Worm (Caenorhabditis elegans): ENCODE results near the gene algn-2.

Gene algn-2

ce11 chrII:5333729-5334255 lies 41.3 kb upstream of the algn-2 start (continued):
- TF ChIP-seq sptf-1 (tag; optimal IDR thresholded peaks at IDR 0.05) (no peak), F16B12.6 (tag; optimal IDR thresholded peaks at IDR 0.05) (no peak), lin-39 (tag; optimal IDR thresholded peaks at IDR 0.05) (no peak), nhr-47 (tag; optimal IDR thresholded peaks at IDR 0.05) (no peak), mab-9 (GFP tag; IDR thresholded peaks at IDR 0.05) (no peak), nhr-71 (tag; optimal IDR thresholded peaks at IDR 0.05) (no peak), mdl-1 (tag; optimal IDR thresholded peaks at IDR 0.05) (no peak), zag-1 (tag; optimal IDR thresholded peaks at IDR 0.05) (no peak), ceh-8 (GFP tag; optimal IDR thresholded peaks at IDR 0.05) (no peak), nhr-237 (tag; optimal IDR thresholded peaks at IDR 0.05) (no peak), grh-1 (GFP tag; IDR thresholded peaks at IDR 0.05) (no peak), xbp-1 (tag; optimal IDR thresholded peaks at IDR 0.05) (no peak), aha-1 (tag; optimal IDR thresholded peaks at IDR 0.05) (no peak), nhr-84 (tag; optimal IDR thresholded peaks at IDR 0.05) (no peak), sox-4 (tag; optimal IDR thresholded peaks at IDR 0.05) (no peak)

ce11 chrII:5334628-5335027 lies 40.4 kb upstream of the algn-2 start:
- TF ChIP-seq elt-2 (tag; optimal IDR thresholded peaks at IDR 0.05), result no peak
- peak; percentile 48 for TF ChIP-seq ztf-4 (tag; optimal IDR thresholded peaks at IDR 0.05)
- no peak for TF ChIP-seq vab-15 (tag; optimal IDR thresholded peaks at IDR 0.05)
- peak; percentile 66 for TF ChIP-seq sox-4 (tag; optimal IDR thresholded peaks at IDR 0.05)
- TF ChIP-seq lsy-2 (tag; optimal IDR thresholded peaks at IDR 0.05), result peak in 1 of 2 experiments; percentile 13
- TF ChIP-seq nhr-71 (tag; optimal IDR thresholded peaks at IDR 0.05), result peak; percentile 68
- peak; percentile 55 for TF ChIP-seq egl-13 (tag; optimal IDR thresholded peaks at IDR 0.05)
- TF ChIP-seq snu-23 (GFP tag; optimal IDR thresholded peaks at IDR 0.05), result no peak
- peak; percentile 11 for TF ChIP-seq nhr-11 (tag; optimal IDR thresholded peaks at IDR 0.05)
- TF ChIP-seq nhr-47 (tag; optimal IDR thresholded peaks at IDR 0.05), result peak; percentile 58
- TF ChIP-seq lin-14 (GFP tag; optimal IDR thresholded peaks at IDR 0.05), result peak; percentile 38
- peak; percentile 67 for TF ChIP-seq dsc-1 (tag; optimal IDR thresholded peaks at IDR 0.05)
- no peak for TF ChIP-seq nhr-76 (tag; optimal IDR thresholded peaks at IDR 0.05)
- peak; percentile 92 for TF ChIP-seq fkh-8 (tag; optimal IDR thresholded peaks at IDR 0.05)
- no peak for TF ChIP-seq hlh-4 (tag; optimal IDR thresholded peaks at IDR 0.05)

ce11 chrII:5335370-5336034 lies 39.6 kb upstream of the algn-2 start:
- TF ChIP-seq vab-15 (tag; optimal IDR thresholded peaks at IDR 0.05) (no peak), nhr-84 (tag; optimal IDR thresholded peaks at IDR 0.05) (no peak), snpc-4 (tag; optimal IDR thresholded peaks at IDR 0.05) (no peak), ces-1 (GFP tag; optimal IDR thresholded peaks at IDR 0.05) (no peak), unc-30 (tag; optimal IDR thresholded peaks at IDR 0.05) (no peak), dsc-1 (tag; optimal IDR thresholded peaks at IDR 0.05) (peak; percentile 95), aly-2 (tag; optimal IDR thresholded peaks at IDR 0.05) (peak; percentile 34), pax-3 (tag; optimal IDR thresholded peaks at IDR 0.05) (peak; percentile 65), elt-2 (tag; optimal IDR thresholded peaks at IDR 0.05) (no peak), pqm-1 (tag; optimal IDR thresholded peaks at IDR 0.05) (no peak), ceh-88 (GFP tag; IDR thresholded peaks at IDR 0.05) (0 out of 2 replicates have a peak, but pooled peaks have one; percentile 13), C34B4.2 (tag; optimal IDR thresholded peaks at IDR 0.05) (no peak), sptf-1 (tag; optimal IDR thresholded peaks at IDR 0.05) (no peak), lin-13 (GFP tag; optimal IDR thresholded peaks at IDR 0.05) (no peak), lin-35 (GFP tag; optimal IDR thresholded peaks at IDR 0.05) (no peak), ets-5 (GFP tag; IDR thresholded peaks at IDR 0.05) (no peak), tlp-1 (tag; optimal IDR thresholded peaks at IDR 0.05) (no peak), unc-98 (GFP tag; IDR thresholded peaks at IDR 0.05) (no peak), skn-1 (tag; optimal IDR thresholded peaks at IDR 0.05) (no peak), hpl-2 (GFP tag; optimal IDR thresholded peaks at IDR 0.05) (no peak), efl-1 (optimal IDR thresholded peaks at IDR 0.05) (no peak), efl-1 (GFP tag; optimal IDR thresholded peaks at IDR 0.05 in 1 of 2) (peak in 1 of 2 experiments; percentile 38), hlh-4 (tag; optimal IDR thresholded peaks at IDR 0.05) (no peak), xbp-1 (tag; optimal IDR thresholded peaks at IDR 0.05) (no peak), irx-1 (tag; optimal IDR thresholded peaks at IDR 0.05) (no peak), nhr-71 (tag; optimal IDR thresholded peaks at IDR 0.05) (no peak), lir-3 (tag; optimal IDR thresholded peaks at IDR 0.05; ENCODE audit: poor library complexity) (no peak), nhr-77 (tag; optimal IDR thresholded peaks at IDR 0.05) (no peak), ceh-90 (tag; optimal IDR thresholded peaks at IDR 0.05) (no peak), nhr-19 (GFP tag; conservative IDR thresholded peaks at IDR 0.05) (no peak), F16B12.6 (tag; optimal IDR thresholded peaks at IDR 0.05) (no peak)
